Fruit fly (Drosophila melanogaster) whole organism, embryonic: ENCODE results near the gene na.

Experiments used
- Atf-2 ChIP-seq: fragments of 200-800 bp; sonication (Bioruptor generic); optimal IDR thresholded peaks from 2 replicates; lab custom pipeline; 2016; ENCODE audit warnings: missing biosample characterization, missing genetic modification characterization
- CG10209 ChIP-seq: fragments of 200-800 bp; sonication (Bioruptor generic); optimal IDR thresholded peaks from 3 replicates; lab custom pipeline; 2017; ENCODE audit warnings: missing biosample characterization, mild to moderate bottlenecking, missing genetic modification characterization, missing genetic modification reagents
- CG10462 ChIP-seq: fragments of 200-800 bp; sonication (Bioruptor generic); optimal IDR thresholded peaks from 2 replicates; lab custom pipeline; 2016; ENCODE audit warnings: missing biosample characterization, missing genetic modification characterization
- CG10565 ChIP-seq: fragments of 200-800 bp; sonication (Bioruptor generic); optimal IDR thresholded peaks from 3 replicates; lab custom pipeline; 2016; ENCODE audit warnings: missing biosample characterization, mild to moderate bottlenecking, missing genetic modification characterization
- CG10959 ChIP-seq: fragments of 200-800 bp; sonication (Bioruptor generic); IDR thresholded peaks from 2 replicates; pipeline ENCODE4 v1.3.6; 2022; ENCODE audit warnings: missing biosample characterization, missing genetic modification characterization
- CG11560 ChIP-seq: fragments of 200-800 bp; sonication (Bioruptor generic); IDR thresholded peaks from 3 replicates; pipeline ENCODE4 v1.3.6; 2022; ENCODE audit warnings: missing biosample characterization, missing genetic modification characterization
- CG12104 ChIP-seq: fragments of 200-800 bp; sonication (Bioruptor generic); optimal IDR thresholded peaks from 3 replicates; lab custom pipeline; 2016; ENCODE audit warnings: missing biosample characterization, missing genetic modification characterization
- CG12155 ChIP-seq: fragments of 200-800 bp; sonication (Bioruptor generic); optimal IDR thresholded peaks from 3 replicates; lab custom pipeline; 2016; ENCODE audit warnings: missing biosample characterization, missing genetic modification characterization
- CG12219 ChIP-seq: fragments of 200-800 bp; sonication (Bioruptor generic); optimal IDR thresholded peaks from 3 replicates; lab custom pipeline; 2018; ENCODE audit warnings: missing biosample characterization, mild to moderate bottlenecking, missing genetic modification characterization
- CG14014 ChIP-seq: fragments of 200-800 bp; sonication (Bioruptor generic); IDR thresholded peaks from 2 replicates; pipeline ENCODE4 v1.3.6; 2022; ENCODE audit warnings: missing biosample characterization, missing genetic modification characterization
- CG14667 ChIP-seq: fragments of 200-800 bp; sonication (Bioruptor generic); IDR thresholded peaks from 2 replicates; pipeline ENCODE4 v1.3.6; 2022; ENCODE audit warnings: missing biosample characterization, missing genetic modification characterization
- CG15073 ChIP-seq: fragments of 200-800 bp; sonication (Bioruptor generic); optimal IDR thresholded peaks from 2 replicates; lab custom pipeline; 2016; ENCODE audit warnings: missing biosample characterization, missing genetic modification characterization
- CG16779 ChIP-seq: fragments of 200-800 bp; sonication (Bioruptor generic); IDR thresholded peaks from 2 replicates; pipeline ENCODE4 v1.3.6; 2022; ENCODE audit warnings: missing biosample characterization, missing genetic modification characterization
- CG17361 ChIP-seq: fragments of 200-800 bp; sonication (Bioruptor generic); IDR thresholded peaks from 3 replicates; pipeline ENCODE4 v1.3.6; 2022; ENCODE audit warnings: missing biosample characterization, missing genetic modification characterization
- CG18262 ChIP-seq: fragments of 200-800 bp; optimal IDR thresholded peaks from 3 replicates; lab custom pipeline; 2019; ENCODE audit warnings: missing biosample characterization, mild to moderate bottlenecking, missing genetic modification characterization, moderate library complexity
- CG2116 ChIP-seq: fragments of 200-800 bp; sonication (Bioruptor generic); optimal IDR thresholded peaks from 3 replicates; lab custom pipeline; 2018; ENCODE audit warnings: missing biosample characterization, mild to moderate bottlenecking, missing genetic modification characterization
- CG2875 ChIP-seq: fragments of 200-800 bp; sonication (Bioruptor generic); optimal IDR thresholded peaks from 2 replicates; lab custom pipeline; 2017; ENCODE audit warnings: missing biosample characterization, mild to moderate bottlenecking, missing genetic modification characterization, missing genetic modification reagents
- CG3065 ChIP-seq: fragments of 200-800 bp; sonication (Bioruptor generic); optimal IDR thresholded peaks from 2 replicates; lab custom pipeline; 2016; ENCODE audit warnings: missing biosample characterization, missing genetic modification characterization
- CG31441 ChIP-seq: fragments of 200-800 bp; sonication (Bioruptor generic); IDR thresholded peaks from 2 replicates; pipeline ENCODE4 v1.3.6; 2022; ENCODE audit warnings: missing biosample characterization, missing genetic modification characterization
- CG32767 ChIP-seq: fragments of 200-800 bp; sonication (Bioruptor generic); IDR thresholded peaks from 2 replicates; pipeline ENCODE4 v1.3.6; 2022; ENCODE audit warnings: missing biosample characterization, missing genetic modification characterization
- CG4328 ChIP-seq: fragments of 200-800 bp; sonication (Bioruptor generic); optimal IDR thresholded peaks from 3 replicates; lab custom pipeline; 2017; ENCODE audit warnings: missing biosample characterization, missing genetic modification reagents, missing genetic modification characterization
- CG4424 ChIP-seq: fragments of 200-800 bp; sonication (Bioruptor generic); optimal IDR thresholded peaks from 3 replicates; lab custom pipeline; 2016; ENCODE audit warnings: missing biosample characterization, missing genetic modification characterization
- CG4854 ChIP-seq: fragments of 200-800 bp; sonication (Bioruptor generic); optimal IDR thresholded peaks from 2 replicates; lab custom pipeline; 2016; ENCODE audit warnings: missing biosample characterization, missing genetic modification characterization, inconsistent platforms
- CG5245 ChIP-seq: fragments of 200-800 bp; sonication (Bioruptor generic); optimal IDR thresholded peaks from 3 replicates; lab custom pipeline; 2016; ENCODE audit warnings: missing biosample characterization, missing genetic modification characterization
- CG6765 ChIP-seq: fragments of 200-800 bp; sonication (Bioruptor generic); optimal IDR thresholded peaks from 3 replicates; lab custom pipeline; 2017; ENCODE audit warnings: missing biosample characterization, mild to moderate bottlenecking, missing genetic modification characterization
- CG7786 ChIP-seq: fragments of 200-800 bp; sonication (Bioruptor generic); optimal IDR thresholded peaks from 2 replicates; lab custom pipeline; 2016; ENCODE audit warnings: missing biosample characterization, missing genetic modification characterization
- CG9876 ChIP-seq: fragments of 200-800 bp; sonication (Bioruptor generic); optimal IDR thresholded peaks from 2 replicates; lab custom pipeline; 2016; ENCODE audit warnings: missing biosample characterization, missing genetic modification characterization
- Dad ChIP-seq: fragments of 200-800 bp; sonication (Bioruptor generic); optimal IDR thresholded peaks from 3 replicates; lab custom pipeline; 2016; ENCODE audit warnings: missing biosample characterization, missing genetic modification characterization
- Ets97D ChIP-seq: fragments of 200-800 bp; sonication (Bioruptor generic); optimal IDR thresholded peaks from 3 replicates; lab custom pipeline; 2016; ENCODE audit warnings: missing biosample characterization, missing genetic modification characterization
- HLH54F ChIP-seq: fragments of 200-800 bp; sonication (Bioruptor generic); optimal IDR thresholded peaks from 3 replicates; lab custom pipeline; 2016; ENCODE audit warnings: missing biosample characterization, missing genetic modification characterization
- Hmx ChIP-seq: fragments of 200-800 bp; sonication (Bioruptor generic); optimal IDR thresholded peaks from 2 replicates; lab custom pipeline; 2016; ENCODE audit warnings: missing biosample characterization, missing genetic modification characterization
- Lhr ChIP-seq: fragments of 200-800 bp; sonication (Bioruptor generic); optimal IDR thresholded peaks from 3 replicates; lab custom pipeline; 2017; ENCODE audit warnings: mild to moderate bottlenecking, missing biosample characterization, missing genetic modification reagents, missing genetic modification characterization
- MESR4 ChIP-seq: fragments of 200-800 bp; sonication (Bioruptor generic); optimal IDR thresholded peaks from 2 replicates; lab custom pipeline; 2018; ENCODE audit warnings: missing biosample characterization, mild to moderate bottlenecking, missing genetic modification characterization, moderate library complexity
- Med ChIP-seq: fragments of 200-800 bp; sonication (Bioruptor generic); peaks from one replicate; lab custom pipeline; 2016; ENCODE audit warnings: missing biosample characterization, missing genetic modification characterization, mild to moderate bottlenecking, inconsistent platforms, moderate library complexity
- Meics ChIP-seq: fragments of 200-800 bp; sonication (Bioruptor generic); optimal IDR thresholded peaks from 2 replicates; lab custom pipeline; 2017; ENCODE audit warnings: missing biosample characterization, mild to moderate bottlenecking, missing genetic modification characterization
- Poxn ChIP-seq: fragments of 200-800 bp; sonication (Bioruptor generic); IDR thresholded peaks from 2 replicates; pipeline ENCODE4 v1.3.6; 2022; ENCODE audit warnings: missing biosample characterization, missing genetic modification characterization
- Rx ChIP-seq: fragments of 200-800 bp; sonication (Bioruptor generic); IDR thresholded peaks from 2 replicates; pipeline ENCODE4 v1.3.6; 2022; ENCODE audit warnings: missing biosample characterization, missing genetic modification characterization
- Ssrp ChIP-seq: fragments of 200-800 bp; sonication (Bioruptor generic); optimal IDR thresholded peaks from 2 replicates; lab custom pipeline; 2018; ENCODE audit warnings: missing biosample characterization, mild to moderate bottlenecking, missing genetic modification characterization, moderate library complexity
- Tbp ChIP-seq: fragments of >200 bp; optimal IDR thresholded peaks from 2 replicates; lab custom pipeline; 2018; ENCODE audit warnings: missing biosample characterization, missing genetic modification characterization
- ci ChIP-seq: fragments of 200-800 bp; sonication (Bioruptor generic); IDR thresholded peaks from 3 replicates; pipeline ENCODE4 v1.3.6; 2022; ENCODE audit warnings: missing biosample characterization, missing genetic modification characterization
- her ChIP-seq: fragments of 200-800 bp; sonication (Bioruptor generic); optimal IDR thresholded peaks from 2 replicates; lab custom pipeline; 2016; ENCODE audit warnings: missing biosample characterization, missing genetic modification characterization
- jing ChIP-seq: fragments of 200-800 bp; sonication (Bioruptor generic); optimal IDR thresholded peaks from 2 replicates; lab custom pipeline; 2018; ENCODE audit warnings: missing biosample characterization, mild to moderate bottlenecking, missing genetic modification characterization
- kay ChIP-seq: fragments of 200-800 bp; sonication (Bioruptor generic); optimal IDR thresholded peaks from 2 replicates; lab custom pipeline; 2016; ENCODE audit warnings: missing biosample characterization, missing genetic modification characterization
- kni ChIP-seq: fragments of 200-800 bp; sonication (Bioruptor generic); optimal IDR thresholded peaks from 3 replicates; lab custom pipeline; 2017; ENCODE audit warnings: mild to moderate bottlenecking, missing biosample characterization, missing genetic modification reagents, missing genetic modification characterization
- psq ChIP-seq: fragments of 200-800 bp; sonication (Bioruptor generic); optimal IDR thresholded peaks from 2 replicates; lab custom pipeline; 2017; ENCODE audit warnings: missing biosample characterization, missing genetic modification characterization
- sd ChIP-seq: fragments of 200-800 bp; sonication (Bioruptor generic); optimal IDR thresholded peaks from 3 replicates; lab custom pipeline; 2018; ENCODE audit warnings: missing biosample characterization, mild to moderate bottlenecking, missing genetic modification characterization, moderate library complexity
- slou ChIP-seq: fragments of 200-800 bp; sonication (Bioruptor generic); optimal IDR thresholded peaks from 3 replicates; lab custom pipeline; 2016; ENCODE audit warnings: missing biosample characterization, missing genetic modification characterization
- stwl ChIP-seq: fragments of 200-800 bp; sonication (Bioruptor generic); optimal IDR thresholded peaks from 3 replicates; lab custom pipeline; 2018; ENCODE audit warnings: missing biosample characterization, mild to moderate bottlenecking, missing genetic modification characterization, moderate library complexity
- tio ChIP-seq: fragments of 200-800 bp; sonication (Bioruptor generic); optimal IDR thresholded peaks from 2 replicates; lab custom pipeline; 2017; ENCODE audit warnings: missing biosample characterization, missing genetic modification characterization, inconsistent platforms
- tna ChIP-seq: fragments of 200-800 bp; sonication (Bioruptor generic); IDR thresholded peaks from 2 replicates; pipeline ENCODE4 v1.3.6; 2022; ENCODE audit warnings: missing biosample characterization, missing genetic modification characterization; ENCODE audit not compliant: partially characterized antibody
- unc-4 ChIP-seq: fragments of 200-800 bp; sonication (Bioruptor generic); IDR thresholded peaks from 2 replicates; pipeline ENCODE4 v1.3.6; 2022; ENCODE audit warnings: missing biosample characterization, missing genetic modification characterization; ENCODE audit not compliant: partially characterized antibody
- vvl ChIP-seq: fragments of 200-800 bp; sonication (Bioruptor generic); IDR thresholded peaks from 2 replicates; pipeline ENCODE4 v1.3.6; 2022; ENCODE audit warnings: missing biosample characterization, missing genetic modification characterization
- zf30C ChIP-seq: fragments of 200-800 bp; sonication (Bioruptor generic); optimal IDR thresholded peaks from 3 replicates; lab custom pipeline; 2018; ENCODE audit warnings: missing biosample characterization, mild to moderate bottlenecking, missing genetic modification characterization

The na gene

dm6 chrX:14234468-14234867 is 31.7 kb upstream of the na start (continued):
- TF ChIP-seq Hmx (no peak), CG4854 (GFP tag; lab: Kevin White, UChicago) (no peak), jing (GFP tag; lab: Kevin White, UChicago) (no peak), vvl (GFP tag; lab: Robert Waterston, UW) (no peak), CG14014 (GFP tag; lab: Robert Waterston, UW) (no peak), CG2875 (peak; percentile 14), CG6765 (GFP tag; lab: Kevin White, UChicago) (no peak), CG17361 (GFP tag; lab: Robert Waterston, UW) (no peak), Tbp (no peak), CG10959 (GFP tag; lab: Robert Waterston, UW) (no peak), Dad (GFP tag; lab: Kevin White, UChicago) (no peak), CG10209 (no peak), psq (GFP tag; lab: Kevin White, UChicago) (no peak), CG4424 (GFP tag; lab: Kevin White, UChicago) (no peak), CG32767 (GFP tag; lab: Robert Waterston, UW) (no peak), zf30C (GFP tag; lab: Kevin White, UChicago) (no peak), Rx (GFP tag; lab: Robert Waterston, UW) (no peak), Med (GFP tag; lab: Kevin White, UChicago) (peak; percentile 53), CG12104 (GFP tag; lab: Kevin White, UChicago) (no peak), kay (no peak), kni (GFP tag; lab: Kevin White, UChicago) (no peak), CG15073 (no peak), CG7786 (GFP tag; lab: Kevin White, UChicago) (no peak), her (GFP tag; lab: Kevin White, UChicago) (no peak), CG10462 (GFP tag; lab: Kevin White, UChicago) (no peak), CG5245 (GFP tag; lab: Kevin White, UChicago) (no peak), slou (GFP tag; lab: Kevin White, UChicago) (no peak), unc-4 (GFP tag; lab: Robert Waterston, UW) (no peak), sd (tag; lab: Kevin White, UChicago) (no peak), CG12155 (GFP tag; lab: Kevin White, UChicago) (no peak), CG12219 (GFP tag; lab: Kevin White, UChicago) (peak; percentile 25), tna (GFP tag; lab: Robert Waterston, UW) (no peak), Ssrp (no peak), Ets97D (GFP tag; lab: Kevin White, UChicago) (peak; percentile 82), ci (GFP tag; lab: Robert Waterston, UW) (peak; percentile 54; the same call in 2 of the 3 replicates), MESR4 (no peak), CG18262 (tag; lab: Kevin White, UChicago) (no peak), CG4328 (GFP tag; lab: Kevin White, UChicago) (no peak), Poxn (GFP tag; lab: Robert Waterston, UW) (no peak), CG11560 (tag; lab: Robert Waterston, UW) (no peak), stwl (tag; lab: Kevin White, UChicago) (no peak), CG3065 (GFP tag; lab: Kevin White, UChicago) (no peak), Atf-2 (GFP tag; lab: Kevin White, UChicago) (no peak), CG10565 (GFP tag; lab: Kevin White, UChicago) (no peak), tio (GFP tag; lab: Kevin White, UChicago) (no peak), HLH54F (GFP tag; lab: Kevin White, UChicago) (no peak), CG16779 (GFP tag; lab: Robert Waterston, UW) (no peak), CG14667 (no peak), Lhr (GFP tag; lab: Kevin White, UChicago) (no peak), CG9876 (GFP tag; lab: Kevin White, UChicago) (no peak), CG2116 (GFP tag; lab: Kevin White, UChicago) (peak; percentile 11), CG31441 (GFP tag; lab: Robert Waterston, UW) (0 out of 2 replicates have a peak, but pooled peaks have one; percentile 18), Meics (no peak)
